Fruit fly (Drosophila melanogaster) whole organism, prepupa: ENCODE results near the gene Nup58.
A peak's percentile ranks its signal among the peaks of the same experiment; 100 is the strongest.

Experiments
- Blimp-1 ChIP-seq: fragments of 200-800 bp; sonication (Bioruptor generic); optimal IDR thresholded peaks from 3 replicates; lab custom pipeline; 2017; ENCODE audit warnings: missing biosample characterization, missing genetic modification characterization, mild to moderate bottlenecking, moderate library complexity, missing genetic modification reagents
- CG10669 ChIP-seq: fragments of 200-800 bp; sonication (Bioruptor generic); optimal IDR thresholded peaks from 3 replicates; lab custom pipeline; 2018; ENCODE audit warnings: missing biosample characterization, mild to moderate bottlenecking, missing genetic modification characterization, moderate library complexity
- CG11762 ChIP-seq: fragments of 200-800 bp; sonication (Bioruptor generic); optimal IDR thresholded peaks from 3 replicates; lab custom pipeline; 2016; ENCODE audit warnings: missing biosample characterization, missing genetic modification characterization; ENCODE audit not compliant: insufficient read depth
- CG11902 ChIP-seq: fragments of 200-800 bp; sonication (Bioruptor generic); optimal IDR thresholded peaks from 3 replicates; lab custom pipeline; 2016; ENCODE audit warnings: missing biosample characterization, missing genetic modification characterization
- CG15336 ChIP-seq: fragments of 200-800 bp; sonication (Bioruptor generic); IDR thresholded peaks from 2 replicates; pipeline ENCODE4 v1.3.6; 2022; ENCODE audit warnings: missing biosample characterization, missing genetic modification characterization
- CG1621 ChIP-seq: fragments of 200-800 bp; sonication (Bioruptor generic); optimal IDR thresholded peaks from 3 replicates; lab custom pipeline; 2018; ENCODE audit warnings: missing biosample characterization, mild to moderate bottlenecking, missing genetic modification characterization
- CG31627 ChIP-seq: fragments of 200-800 bp; sonication (Bioruptor generic); optimal IDR thresholded peaks from 3 replicates; lab custom pipeline; 2016; ENCODE audit warnings: missing biosample characterization, missing genetic modification characterization
- CG34406 ChIP-seq: fragments of 200-800 bp; sonication (Bioruptor generic); optimal IDR thresholded peaks from 3 replicates; lab custom pipeline; 2016; ENCODE audit warnings: missing biosample characterization, missing genetic modification characterization
- CG3919 ChIP-seq: fragments of 200-800 bp; sonication (Bioruptor generic); optimal IDR thresholded peaks from 3 replicates; lab custom pipeline; 2016; ENCODE audit warnings: missing biosample characterization, missing genetic modification characterization
- CG4318 ChIP-seq: fragments of 200-800 bp; sonication (Bioruptor generic); optimal IDR thresholded peaks from 3 replicates; lab custom pipeline; 2017; ENCODE audit warnings: missing biosample characterization, mild to moderate bottlenecking, missing genetic modification characterization
- CG6276 ChIP-seq: fragments of 200-800 bp; sonication (Bioruptor generic); optimal IDR thresholded peaks from 2 replicates; lab custom pipeline; 2017; ENCODE audit warnings: missing biosample characterization, mild to moderate bottlenecking, missing genetic modification characterization
- CG6808 ChIP-seq: fragments of 200-800 bp; sonication (Bioruptor generic); optimal IDR thresholded peaks from 3 replicates; lab custom pipeline; 2017; ENCODE audit warnings: missing biosample characterization, missing genetic modification characterization, mild to moderate bottlenecking, moderate library complexity, missing genetic modification reagents
- CG7368 ChIP-seq: fragments of 200-800 bp; sonication (Bioruptor generic); optimal IDR thresholded peaks from 3 replicates; lab custom pipeline; 2016; ENCODE audit warnings: missing biosample characterization, missing genetic modification characterization
- CG8119 ChIP-seq: fragments of 200-800 bp; sonication (Bioruptor generic); IDR thresholded peaks from 3 replicates; pipeline ENCODE4 v1.3.6; 2022; ENCODE audit warnings: missing biosample characterization, missing genetic modification characterization
- CG8319 ChIP-seq: fragments of 200-800 bp; sonication (Bioruptor generic); optimal IDR thresholded peaks from 3 replicates; lab custom pipeline; 2016; ENCODE audit warnings: missing biosample characterization, missing genetic modification characterization
- Eip75B ChIP-seq: fragments of 200-800 bp; sonication (Bioruptor generic); optimal IDR thresholded peaks from 3 replicates; lab custom pipeline; 2016; ENCODE audit warnings: missing biosample characterization, missing genetic modification characterization
- Eip78C ChIP-seq: fragments of 200-800 bp; sonication (Bioruptor generic); peaks from one replicate; lab custom pipeline; 2016; ENCODE audit warnings: missing biosample characterization, missing genetic modification characterization
- Eip93F ChIP-seq: fragments of 200-800 bp; sonication (Bioruptor generic); optimal IDR thresholded peaks from 2 replicates; lab custom pipeline; 2016; ENCODE audit warnings: missing biosample characterization, mild to moderate bottlenecking, missing genetic modification characterization
- Ets21C ChIP-seq: fragments of 200-800 bp; sonication (Bioruptor generic); optimal IDR thresholded peaks from 3 replicates; lab custom pipeline; 2016; ENCODE audit warnings: missing biosample characterization, missing genetic modification characterization
- Ets96B ChIP-seq: fragments of 200-800 bp; optimal IDR thresholded peaks from 2 replicates; lab custom pipeline; 2019; ENCODE audit warnings: missing biosample characterization, mild to moderate bottlenecking, missing genetic modification characterization, moderate library complexity
- Gug ChIP-seq: fragments of 200-800 bp; sonication (Bioruptor generic); IDR thresholded peaks from 2 replicates; pipeline ENCODE4 v1.3.6; 2022; ENCODE audit warnings: missing biosample characterization, missing genetic modification characterization
- Hr4 ChIP-seq: fragments of 200-800 bp; sonication (Bioruptor generic); optimal IDR thresholded peaks from 3 replicates; lab custom pipeline; 2016; ENCODE audit warnings: missing biosample characterization, missing genetic modification characterization
- Lpt ChIP-seq: fragments of 200-800 bp; sonication (Bioruptor generic); optimal IDR thresholded peaks from 3 replicates; lab custom pipeline; 2016; ENCODE audit warnings: missing biosample characterization, missing genetic modification characterization
- Met ChIP-seq: fragments of 200-800 bp; sonication (Bioruptor generic); optimal IDR thresholded peaks from 3 replicates; lab custom pipeline; 2016; ENCODE audit warnings: missing biosample characterization, missing genetic modification characterization
- OdsH ChIP-seq: fragments of 200-800 bp; sonication (Bioruptor generic); optimal IDR thresholded peaks from 3 replicates; lab custom pipeline; 2016; ENCODE audit warnings: missing biosample characterization, missing genetic modification characterization
- Smox ChIP-seq: fragments of 200-800 bp; sonication (Bioruptor generic); optimal IDR thresholded peaks from 3 replicates; lab custom pipeline; 2016; ENCODE audit warnings: missing biosample characterization, missing genetic modification characterization
- Sox102F ChIP-seq: fragments of 200-800 bp; sonication (Bioruptor generic); optimal IDR thresholded peaks from 2 replicates; lab custom pipeline; 2016; ENCODE audit warnings: missing biosample characterization, mild to moderate bottlenecking, missing genetic modification characterization
- Sox15 ChIP-seq: fragments of 200-800 bp; sonication (Bioruptor generic); optimal IDR thresholded peaks from 3 replicates; lab custom pipeline; 2016; ENCODE audit warnings: missing biosample characterization, missing genetic modification characterization
- achi ChIP-seq: fragments of 200-800 bp; sonication (Bioruptor generic); optimal IDR thresholded peaks from 3 replicates; lab custom pipeline; 2016; ENCODE audit warnings: missing biosample characterization, missing genetic modification characterization
- acj6 ChIP-seq: fragments of 200-800 bp; sonication (Bioruptor generic); optimal IDR thresholded peaks from 3 replicates; lab custom pipeline; 2016; ENCODE audit warnings: missing biosample characterization, missing genetic modification characterization
- cyc ChIP-seq: fragments of 200-800 bp; sonication (Bioruptor generic); optimal IDR thresholded peaks from 3 replicates; lab custom pipeline; 2016; ENCODE audit warnings: missing biosample characterization, missing genetic modification characterization
- dac ChIP-seq: fragments of 200-800 bp; sonication (Bioruptor generic); optimal IDR thresholded peaks from 2 replicates; lab custom pipeline; 2017; ENCODE audit warnings: missing biosample characterization, mild to moderate bottlenecking, missing genetic modification characterization
- dsx ChIP-seq: fragments of 200-800 bp; optimal IDR thresholded peaks from 3 replicates; lab custom pipeline; 2019; ENCODE audit warnings: missing biosample characterization, mild to moderate bottlenecking, missing genetic modification characterization, moderate library complexity; ENCODE audit not compliant: poor library complexity, severe bottlenecking
- eg ChIP-seq: fragments of 200-800 bp; sonication (Bioruptor generic); IDR thresholded peaks from 3 replicates; pipeline ENCODE4 v1.3.6; 2022; ENCODE audit warnings: missing biosample characterization, missing genetic modification characterization
- esn ChIP-seq: fragments of 200-800 bp; sonication (Bioruptor generic); optimal IDR thresholded peaks from 2 replicates; lab custom pipeline; 2016; ENCODE audit warnings: missing biosample characterization, mild to moderate bottlenecking, missing genetic modification characterization, moderate library complexity
- fd59A ChIP-seq: fragments of 200-800 bp; sonication (Bioruptor generic); optimal IDR thresholded peaks from 2 replicates; lab custom pipeline; 2017; ENCODE audit warnings: missing biosample characterization, mild to moderate bottlenecking, missing genetic modification characterization, missing genetic modification reagents
- fd85E ChIP-seq: fragments of 200-800 bp; sonication (Bioruptor generic); optimal IDR thresholded peaks from 3 replicates; lab custom pipeline; 2016; ENCODE audit warnings: missing biosample characterization, missing genetic modification characterization
- fkh ChIP-seq: fragments of 200-800 bp; sonication (Bioruptor generic); optimal IDR thresholded peaks from 3 replicates; lab custom pipeline; 2017; ENCODE audit warnings: missing biosample characterization, mild to moderate bottlenecking, missing genetic modification characterization, moderate library complexity
- lz ChIP-seq: fragments of 200-800 bp; sonication (Bioruptor generic); optimal IDR thresholded peaks from 3 replicates; lab custom pipeline; 2016; ENCODE audit warnings: missing biosample characterization, missing genetic modification characterization
- net ChIP-seq: fragments of 200-800 bp; sonication (Bioruptor generic); optimal IDR thresholded peaks from 3 replicates; lab custom pipeline; 2016; ENCODE audit warnings: missing biosample characterization, missing genetic modification characterization
- pdm3 ChIP-seq: fragments of 200-800 bp; sonication (Bioruptor generic); optimal IDR thresholded peaks from 3 replicates; lab custom pipeline; 2016; ENCODE audit warnings: missing biosample characterization, missing genetic modification characterization
- salr ChIP-seq, 2 experiments: fragments of 200-800 bp; sonication (Bioruptor generic); optimal IDR thresholded peaks; 3 replicates each; lab custom pipeline; 2016 to 2018; ENCODE audit warnings: missing biosample characterization in 2 of 2, missing genetic modification characterization in 2 of 2, mild to moderate bottlenecking in 1 of 2
- ss ChIP-seq, 2 experiments: fragments of 200-800 bp; sonication (Bioruptor generic); optimal IDR thresholded peaks; 2 replicates in 1 of 2; 3 replicates in 1 of 2; lab custom pipeline; 2017 to 2018; ENCODE audit warnings: mild to moderate bottlenecking in 2 of 2, missing biosample characterization in 2 of 2, missing genetic modification characterization in 2 of 2, moderate library complexity in 1 of 2
- svp ChIP-seq: fragments of 200-800 bp; sonication (Bioruptor generic); peaks from one replicate; lab custom pipeline; 2016; ENCODE audit warnings: missing biosample characterization, missing genetic modification characterization
- topi ChIP-seq: fragments of 200-800 bp; sonication (Bioruptor generic); optimal IDR thresholded peaks from 3 replicates; lab custom pipeline; 2016; ENCODE audit warnings: missing biosample characterization, missing genetic modification characterization
- vri ChIP-seq: fragments of 200-800 bp; sonication (Bioruptor generic); optimal IDR thresholded peaks from 3 replicates; lab custom pipeline; 2016; ENCODE audit warnings: missing biosample characterization, mild to moderate bottlenecking, missing genetic modification characterization

Gene Nup58

DNA sequence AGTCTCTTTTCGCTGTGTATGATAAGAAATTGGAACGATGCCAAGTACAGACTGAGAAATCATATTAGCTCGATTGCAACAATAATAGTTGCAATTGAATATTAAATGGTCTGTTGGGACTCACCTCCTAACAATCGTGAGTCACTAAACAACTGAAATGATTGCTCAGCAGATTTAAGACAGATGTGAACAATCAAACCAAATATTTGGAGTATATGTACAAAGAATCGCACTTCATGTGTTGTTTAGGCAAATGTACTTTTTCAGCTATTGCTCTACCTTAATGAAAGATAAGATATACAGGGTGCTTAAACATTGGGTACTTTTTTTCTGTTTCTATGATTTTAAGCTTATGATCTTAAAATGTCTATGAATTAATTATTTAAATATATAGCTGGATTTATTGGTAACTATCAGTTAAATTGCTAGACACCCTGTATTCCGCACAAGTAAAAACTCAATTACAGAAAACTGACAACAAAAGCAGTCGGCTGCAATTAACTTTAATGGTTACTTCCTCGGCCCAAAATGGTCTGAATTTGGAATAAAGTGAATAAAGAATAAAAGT is 3.2 kb upstream of the Nup58 start (continued):
- peak; percentile 85 for TF ChIP-seq esn (GFP tag; lab: Kevin White, UChicago)
- TF ChIP-seq Eip75B: peak; percentile 79
- peak; percentile 95 for TF ChIP-seq Eip78C
- TF ChIP-seq CG3919 (GFP tag; lab: Kevin White, UChicago): peak; percentile 85
- TF ChIP-seq CG34406: peak; percentile 82
- peak; percentile 55 for TF ChIP-seq dac (GFP tag; lab: Kevin White, UChicago)
- TF ChIP-seq Blimp-1 (GFP tag; lab: Kevin White, UChicago): peak; percentile 61
- peak; percentile 90 for TF ChIP-seq CG8119 (GFP tag; lab: Robert Waterston, UW)
- peak; percentile 86 for TF ChIP-seq svp
- peak; percentile 64 for TF ChIP-seq CG6808 (GFP tag; lab: Kevin White, UChicago)
- peak; percentile 66 for TF ChIP-seq CG10669
- peak; percentile 45 for TF ChIP-seq CG8319 (GFP tag; lab: Kevin White, UChicago)
- peak; percentile 71 for TF ChIP-seq lz
- TF ChIP-seq acj6 (GFP tag; lab: Kevin White, UChicago): peak; percentile 69
- peak; percentile 68 for TF ChIP-seq CG4318
- TF ChIP-seq vri (GFP tag; lab: Kevin White, UChicago): peak; percentile 79
- peak; percentile 60 for TF ChIP-seq Sox15 (GFP tag; lab: Kevin White, UChicago)
- TF ChIP-seq net (GFP tag; lab: Kevin White, UChicago): peak; percentile 78
- peak; percentile 71 for TF ChIP-seq cyc
- TF ChIP-seq CG6276 (GFP tag; lab: Kevin White, UChicago): peak; percentile 86
- peak; percentile 73 for TF ChIP-seq Sox102F (GFP tag; lab: Kevin White, UChicago)
- TF ChIP-seq eg (GFP tag; lab: Robert Waterston, UW): peak; percentile 96
- peak; percentile 90 for TF ChIP-seq Gug (GFP tag; lab: Robert Waterston, UW)
- peak; percentile 73 for TF ChIP-seq Lpt (GFP tag; lab: Kevin White, UChicago)
- peak; percentile 73 for TF ChIP-seq fkh (GFP tag; lab: Kevin White, UChicago)
- TF ChIP-seq Eip93F: peak; percentile 52
- peak; percentile 86 for TF ChIP-seq Hr4
- peak in 1 of 2 experiments; percentile 80 for TF ChIP-seq salr (GFP tag; optimal IDR thresholded peaks at IDR 0.05; lab: Kevin White, UChicago)
- TF ChIP-seq CG31627 (GFP tag; lab: Kevin White, UChicago): peak; percentile 62
- TF ChIP-seq, all 60 proteins: peak for 58

DNA sequence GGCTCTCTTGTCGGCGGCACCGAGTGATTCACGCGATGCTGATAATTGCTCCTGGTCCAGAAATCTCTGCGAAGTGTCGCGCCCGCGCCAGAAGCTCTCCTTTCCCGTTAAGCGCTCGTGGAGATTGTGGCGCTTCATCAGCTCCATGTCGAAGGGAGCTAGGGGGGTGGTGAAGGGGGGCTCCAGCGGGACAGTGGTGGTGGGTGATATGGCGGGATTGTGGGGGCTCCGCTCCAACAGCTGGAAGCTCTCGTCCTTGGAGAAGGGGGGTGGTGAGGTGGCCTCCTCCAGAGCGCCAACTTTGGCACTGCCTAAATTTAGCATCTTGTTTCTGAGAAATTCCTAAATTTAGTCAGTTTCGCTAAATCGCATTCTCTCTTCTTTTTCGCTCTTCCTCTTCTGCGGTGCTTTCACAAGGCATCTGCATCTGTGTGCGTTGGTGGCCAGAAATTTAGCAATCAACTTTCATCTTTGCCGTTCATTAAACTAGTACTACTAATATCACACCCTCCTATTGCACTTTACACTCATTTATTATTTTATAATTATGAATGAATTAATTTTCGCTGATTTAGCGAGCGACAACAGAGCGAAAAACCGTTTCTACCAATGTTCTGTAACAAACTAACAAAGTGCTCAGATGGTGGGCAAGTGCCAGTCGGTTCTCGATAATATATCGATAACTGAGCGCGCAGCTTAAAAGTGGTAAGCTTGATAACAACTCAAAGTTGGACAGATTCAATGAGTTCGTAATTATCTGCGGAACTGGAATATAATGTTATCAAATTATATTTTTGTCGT is 2.5 kb upstream of the Nup58 start, which contains the start of gene subdued:
TSS of gene subdued (minus strand) at position 631 of the 801 bp plus-strand sequence.
- TF ChIP-seq Eip93F (peak; percentile 51), Ets96B (tag; lab: Kevin White, UChicago) (no peak), topi (GFP tag; lab: Kevin White, UChicago) (no peak), fd59A (no peak), CG1621 (tag; lab: Kevin White, UChicago) (no peak), fd85E (no peak), acj6 (GFP tag; lab: Kevin White, UChicago) (no peak), CG10669 (no peak), Sox102F (GFP tag; lab: Kevin White, UChicago) (no peak), CG11762 (GFP tag; lab: Kevin White, UChicago) (no peak), pdm3 (GFP tag; lab: Kevin White, UChicago) (no peak), dsx (peak; percentile 68), CG15336 (peak; percentile 25; the same call in 1 of the 2 replicates), ss (GFP tag; optimal IDR thresholded peaks at IDR 0.05; lab: Kevin White, UChicago) (no peak), Met (GFP tag; lab: Kevin White, UChicago) (no peak), Sox15 (GFP tag; lab: Kevin White, UChicago) (no peak), Eip75B (peak; percentile 5), eg (GFP tag; lab: Robert Waterston, UW) (no peak), Ets21C (GFP tag; lab: Kevin White, UChicago) (no peak), OdsH (GFP tag; lab: Kevin White, UChicago) (no peak), achi (no peak), Eip78C (peak; percentile 81), Smox (peak; percentile 25), CG6276 (GFP tag; lab: Kevin White, UChicago) (no peak), CG34406 (no peak), CG7368 (GFP tag; lab: Kevin White, UChicago) (no peak), CG3919 (GFP tag; lab: Kevin White, UChicago) (no peak), CG4318 (no peak), CG11902 (GFP tag; lab: Kevin White, UChicago) (no peak), Gug (GFP tag; lab: Robert Waterston, UW) (no peak), CG8119 (GFP tag; lab: Robert Waterston, UW) (no peak), salr (GFP tag; optimal IDR thresholded peaks at IDR 0.05; lab: Kevin White, UChicago) (no peak), dac (GFP tag; lab: Kevin White, UChicago) (no peak)
